Fruit fly (Drosophila melanogaster) whole organism, prepupa: ENCODE data around the gene Nlg2.

Experiments used
- CG11902 ChIP-seq: fragments of 200-800 bp; sonication (Bioruptor generic); optimal IDR thresholded peaks from 3 replicates; lab custom pipeline; 2016; ENCODE audit warnings: missing biosample characterization, missing genetic modification characterization
- CG9139 ChIP-seq: fragments of 200-800 bp; sonication (Bioruptor generic); optimal IDR thresholded peaks from 3 replicates; lab custom pipeline; 2017; ENCODE audit warnings: missing biosample characterization, mild to moderate bottlenecking, missing genetic modification characterization
- Eip75B ChIP-seq: fragments of 200-800 bp; sonication (Bioruptor generic); optimal IDR thresholded peaks from 3 replicates; lab custom pipeline; 2016; ENCODE audit warnings: missing biosample characterization, missing genetic modification characterization
- Gug ChIP-seq: fragments of 200-800 bp; sonication (Bioruptor generic); IDR thresholded peaks from 2 replicates; pipeline ENCODE4 v1.3.6; 2022; ENCODE audit warnings: missing biosample characterization, missing genetic modification characterization
- Hr39 ChIP-seq: fragments of 200-800 bp; sonication (Bioruptor generic); optimal IDR thresholded peaks from 2 replicates; lab custom pipeline; 2016; ENCODE audit warnings: missing biosample characterization, missing genetic modification characterization

DNA sequence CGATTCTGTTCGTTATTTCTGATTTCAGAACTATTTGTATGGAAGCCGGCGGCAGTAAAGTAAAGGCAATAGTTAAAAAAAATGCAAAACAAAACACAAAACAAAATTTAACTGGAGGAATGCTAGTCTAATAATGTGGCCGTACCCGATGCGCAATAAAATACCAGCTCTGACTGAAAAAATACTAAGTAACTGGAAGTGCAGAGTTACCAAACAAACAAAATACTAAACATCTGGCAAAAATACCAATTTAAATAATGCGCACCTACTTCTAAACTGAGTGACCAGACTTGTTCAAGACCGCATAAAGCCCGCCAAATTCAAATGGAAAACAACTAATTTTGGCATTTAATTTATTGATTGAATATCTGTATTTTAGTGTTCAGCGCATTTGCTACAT, 39.3 kb downstream of the Nlg2 start, which contains the start of gene Wee1:
- no peak for TF ChIP-seq Eip75B
- no peak for TF ChIP-seq CG9139 (GFP tag; lab: Kevin White, UChicago)
- no peak for TF ChIP-seq Gug (GFP tag; lab: Robert Waterston, UW)
- no peak for TF ChIP-seq CG11902 (GFP tag; lab: Kevin White, UChicago)
- TF ChIP-seq Hr39 (GFP tag; lab: Kevin White, UChicago), result no peak
